Worm (Caenorhabditis elegans) whole organism, mixed stage, embryonic: ENCODE results near the gene Y17D7C.1.

Experiments
- M03D4.4 ChIP-seq: sonication (generic microtip); optimal IDR thresholded peaks from 2 replicates; lab custom pipeline; 2017; ENCODE audit warnings: mild to moderate bottlenecking, missing genetic modification characterization, missing compliant biosample characterization
- bed-3 ChIP-seq: fragments of 200-800 bp; sonication (Bioruptor generic); optimal IDR thresholded peaks from 3 replicates; lab custom pipeline; 2018; ENCODE audit warnings: mild to moderate bottlenecking, missing genetic modification characterization, moderate library complexity, missing compliant biosample characterization
- blmp-1 ChIP-seq: fragments of 150-350 bp; optimal IDR thresholded peaks from 2 replicates; lab custom pipeline; 2014; ENCODE audit warnings: missing biosample characterization, missing genetic modification characterization
- ceh-39 ChIP-seq: fragments of 150-350 bp; optimal IDR thresholded peaks from 2 replicates; lab custom pipeline; 2014; ENCODE audit warnings: missing biosample characterization, missing genetic modification characterization
- ceh-83 ChIP-seq: fragments of 200-800 bp; sonication (Bioruptor generic); optimal IDR thresholded peaks from 2 replicates; lab custom pipeline; 2018; ENCODE audit warnings: mild to moderate bottlenecking, missing genetic modification characterization, missing compliant biosample characterization
- ces-1 ChIP-seq: fragments of 150-350 bp; optimal IDR thresholded peaks from 2 replicates; lab custom pipeline; 2014; ENCODE audit warnings: missing biosample characterization, missing genetic modification reagents, missing genetic modification characterization
- cnd-1 ChIP-seq: fragments of 200-800 bp; sonication (Bioruptor generic); optimal IDR thresholded peaks from 2 replicates; lab custom pipeline; 2018; ENCODE audit warnings: mild to moderate bottlenecking, missing genetic modification characterization, missing compliant biosample characterization
- drap-1 ChIP-seq: fragments of 200-800 bp; sonication (Bioruptor generic); optimal IDR thresholded peaks from 3 replicates; lab custom pipeline; 2018; ENCODE audit warnings: mild to moderate bottlenecking, missing genetic modification characterization, missing compliant biosample characterization
- elt-1 ChIP-seq: sonication (generic microtip); optimal IDR thresholded peaks from 2 replicates; lab custom pipeline; 2017; ENCODE audit warnings: missing genetic modification characterization, mild to moderate bottlenecking, missing compliant biosample characterization, antibody characterized with exemption, moderate library complexity, borderline replicate concordance; ENCODE audit not compliant: insufficient read depth
- elt-3 ChIP-seq: fragments of 150-350 bp; optimal IDR thresholded peaks from 2 replicates; lab custom pipeline; 2014; ENCODE audit warnings: missing biosample characterization, missing genetic modification characterization
- flh-1 ChIP-seq: fragments of 200-800 bp; sonication (Bioruptor generic); optimal IDR thresholded peaks from 2 replicates; lab custom pipeline; 2018; ENCODE audit warnings: mild to moderate bottlenecking, missing genetic modification characterization, moderate library complexity, missing compliant biosample characterization
- ham-2 ChIP-seq: fragments of 200-800 bp; sonication (Bioruptor generic); optimal IDR thresholded peaks from 2 replicates; lab custom pipeline; 2018; ENCODE audit warnings: mild to moderate bottlenecking, missing genetic modification characterization, missing compliant biosample characterization
- hlh-1 ChIP-seq: fragments of 150-350 bp; optimal IDR thresholded peaks from 2 replicates; lab custom pipeline; 2014; ENCODE audit warnings: missing biosample characterization, missing genetic modification reagents, missing genetic modification characterization
- lin-13 ChIP-seq: fragments of 150-350 bp; optimal IDR thresholded peaks from 2 replicates; lab custom pipeline; 2014; ENCODE audit warnings: missing biosample characterization, missing genetic modification characterization
- lin-32 ChIP-seq: fragments of 200-800 bp; sonication (Bioruptor generic); optimal IDR thresholded peaks from 2 replicates; lab custom pipeline; 2018; ENCODE audit warnings: mild to moderate bottlenecking, missing genetic modification characterization, missing compliant biosample characterization
- lsy-2 ChIP-seq: fragments of 150-350 bp; optimal IDR thresholded peaks from 2 replicates; lab custom pipeline; 2014; ENCODE audit warnings: missing biosample characterization, missing genetic modification characterization
- mab-5 ChIP-seq: fragments of 150-350 bp; optimal IDR thresholded peaks from 2 replicates; lab custom pipeline; 2014; ENCODE audit warnings: missing biosample characterization, missing genetic modification characterization
- mep-1 ChIP-seq: fragments of 150-350 bp; optimal IDR thresholded peaks from 2 replicates; lab custom pipeline; 2017; ENCODE audit warnings: missing biosample characterization, missing genetic modification reagents, missing genetic modification characterization, inconsistent platforms
- mls-2 ChIP-seq: sonication (generic microtip); optimal IDR thresholded peaks from 2 replicates; lab custom pipeline; 2016; ENCODE audit warnings: mild to moderate bottlenecking, missing genetic modification characterization, moderate library complexity, missing compliant biosample characterization
- nhr-12 ChIP-seq: fragments of 150-350 bp; optimal IDR thresholded peaks from 2 replicates; lab custom pipeline; 2014; ENCODE audit warnings: missing biosample characterization, missing genetic modification characterization
- nhr-2 ChIP-seq: fragments of 150-350 bp; optimal IDR thresholded peaks from 2 replicates; lab custom pipeline; 2014; ENCODE audit warnings: missing biosample characterization, missing genetic modification characterization
- nhr-237 ChIP-seq: fragments of 150-350 bp; optimal IDR thresholded peaks from 2 replicates; lab custom pipeline; 2014; ENCODE audit warnings: missing biosample characterization, missing genetic modification characterization
- nhr-28 ChIP-seq: fragments of 150-350 bp; optimal IDR thresholded peaks from 2 replicates; lab custom pipeline; 2014; ENCODE audit warnings: missing biosample characterization, missing genetic modification characterization
- nhr-76 ChIP-seq: sonication (generic microtip); optimal IDR thresholded peaks from 2 replicates; lab custom pipeline; 2017; ENCODE audit warnings: missing biosample characterization, missing genetic modification characterization
- pha-4 ChIP-seq: fragments of 150-350 bp; optimal IDR thresholded peaks from 2 replicates; lab custom pipeline; 2018; ENCODE audit warnings: missing biosample characterization, missing genetic modification reagents, missing genetic modification characterization
- sem-2 ChIP-seq: fragments of 200-800 bp; sonication (Bioruptor generic); optimal IDR thresholded peaks from 2 replicates; lab custom pipeline; 2018; ENCODE audit warnings: mild to moderate bottlenecking, missing genetic modification characterization, missing compliant biosample characterization
- snpc-4 ChIP-seq: fragments of 150-350 bp; optimal IDR thresholded peaks from 2 replicates; lab custom pipeline; 2014; ENCODE audit warnings: missing biosample characterization, missing genetic modification characterization
- unc-120 ChIP-seq: sonication (generic microtip); optimal IDR thresholded peaks from 2 replicates; lab custom pipeline; 2017; ENCODE audit warnings: missing genetic modification characterization, missing compliant biosample characterization; ENCODE audit not compliant: poor library complexity, severe bottlenecking
- unc-39 ChIP-seq: fragments of 150-350 bp; optimal IDR thresholded peaks from 2 replicates; lab custom pipeline; 2014; ENCODE audit warnings: missing biosample characterization, missing genetic modification characterization
- unc-62 ChIP-seq: fragments of 150-350 bp; optimal IDR thresholded peaks from 2 replicates; lab custom pipeline; 2014; ENCODE audit warnings: missing biosample characterization, missing genetic modification reagents, missing genetic modification characterization
- ztf-11 ChIP-seq: fragments of 150-350 bp; optimal IDR thresholded peaks from 2 replicates; lab custom pipeline; 2014; ENCODE audit warnings: missing biosample characterization, missing genetic modification characterization

Y17D7C.1 gene

DNA sequence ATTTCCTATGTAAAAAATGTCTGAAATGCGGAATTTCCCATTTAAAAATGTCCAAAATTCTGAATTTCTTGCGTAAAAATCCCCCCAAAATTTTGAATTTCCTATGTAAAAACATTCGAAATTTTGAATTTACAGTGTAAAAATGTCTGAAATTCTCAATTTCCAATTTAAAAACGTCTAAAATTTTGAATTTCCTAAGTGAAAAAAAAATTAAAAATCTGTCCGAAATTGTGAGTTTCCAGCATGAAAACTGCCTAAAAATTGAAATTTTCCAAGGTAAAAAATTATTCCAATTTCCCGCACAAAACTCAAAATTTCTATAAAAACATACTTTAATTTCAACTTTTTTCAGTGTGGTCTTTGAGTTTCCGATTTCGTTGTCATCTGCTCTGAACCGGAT is 15.5 kb downstream of the Y17D7C.1 start:
- TF ChIP-seq elt-3 (tag; lab: Kevin White, UChicago) (no peak), nhr-28 (tag; lab: Kevin White, UChicago) (no peak), ceh-39 (no peak), elt-1 (tag; lab: Kevin White, UChicago) (no peak), nhr-76 (tag; lab: Kevin White, UChicago) (no peak), nhr-237 (tag; lab: Kevin White, UChicago) (no peak), cnd-1 (tag; lab: Kevin White, UChicago) (no peak), pha-4 (tag; lab: Kevin White, UChicago) (no peak), nhr-2 (tag; lab: Kevin White, UChicago) (no peak), hlh-1 (tag; lab: Kevin White, UChicago) (no peak), mls-2 (tag; lab: Kevin White, UChicago) (no peak), unc-120 (tag; lab: Kevin White, UChicago) (no peak), snpc-4 (tag; lab: Kevin White, UChicago) (no peak), ham-2 (no peak), lin-13 (tag; lab: Kevin White, UChicago) (no peak), ceh-83 (GFP tag; lab: Kevin White, UChicago) (no peak), lin-32 (no peak), unc-39 (tag; lab: Kevin White, UChicago) (no peak), ces-1 (GFP tag; lab: Kevin White, UChicago) (no peak), sem-2 (GFP tag; lab: Kevin White, UChicago) (no peak)
- TF ChIP-seq, all 35 proteins: peak for 0

DNA sequence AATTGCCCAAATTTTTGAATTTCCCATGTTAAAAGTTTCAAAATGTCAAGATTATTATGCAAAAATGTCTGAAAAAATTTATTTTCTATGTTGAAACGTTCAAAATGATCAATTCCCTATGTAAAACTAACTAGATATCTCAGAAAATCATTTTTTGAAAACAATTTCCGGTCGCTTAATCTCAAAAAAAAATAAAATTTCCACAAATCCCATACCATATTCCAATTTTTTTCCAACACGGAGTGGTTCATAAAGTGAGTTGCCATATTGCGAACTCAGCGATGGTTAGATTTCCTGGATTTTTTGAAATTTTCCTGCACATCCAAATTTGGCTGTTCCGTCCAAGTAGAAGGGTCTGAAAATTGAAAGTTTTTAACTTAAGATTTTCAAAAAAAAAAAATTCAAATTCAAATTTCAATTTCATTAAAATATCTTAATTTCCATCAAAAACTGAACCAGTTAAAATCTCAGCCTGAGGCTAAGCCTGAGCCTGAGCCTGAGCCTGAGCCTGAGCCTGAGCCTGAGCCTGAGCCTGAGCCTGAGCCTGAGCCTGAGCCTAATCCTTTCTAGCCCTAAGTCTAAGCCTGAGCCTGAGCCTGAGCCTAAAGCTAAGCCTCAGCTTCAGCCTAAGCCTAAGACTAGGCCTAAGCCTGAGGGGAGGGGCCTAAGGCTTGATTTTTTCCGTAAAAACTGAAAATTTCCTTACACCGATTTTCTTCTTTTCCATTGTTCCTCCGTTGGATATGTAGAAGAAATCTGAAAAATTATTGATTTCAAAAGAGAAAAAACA is 16.3 kb downstream of the Y17D7C.1 start:
- TF ChIP-seq nhr-28 (tag; lab: Kevin White, UChicago): no peak
- no peak for TF ChIP-seq unc-62 (GFP tag; lab: Kevin White, UChicago)
- no peak for TF ChIP-seq unc-39 (tag; lab: Kevin White, UChicago)
- no peak for TF ChIP-seq nhr-2 (tag; lab: Kevin White, UChicago)
- no peak for TF ChIP-seq pha-4 (tag; lab: Kevin White, UChicago)
- no peak for TF ChIP-seq mab-5 (tag; lab: Kevin White, UChicago)
- TF ChIP-seq mep-1 (tag; lab: Kevin White, UChicago): no peak
- TF ChIP-seq blmp-1 (tag; lab: Kevin White, UChicago): no peak
- no peak for TF ChIP-seq nhr-12 (tag; lab: Kevin White, UChicago)
- no peak for TF ChIP-seq M03D4.4 (tag; lab: Kevin White, UChicago)
- TF ChIP-seq nhr-76 (tag; lab: Kevin White, UChicago): no peak
- TF ChIP-seq ham-2: no peak
- no peak for TF ChIP-seq nhr-237 (tag; lab: Kevin White, UChicago)

DNA sequence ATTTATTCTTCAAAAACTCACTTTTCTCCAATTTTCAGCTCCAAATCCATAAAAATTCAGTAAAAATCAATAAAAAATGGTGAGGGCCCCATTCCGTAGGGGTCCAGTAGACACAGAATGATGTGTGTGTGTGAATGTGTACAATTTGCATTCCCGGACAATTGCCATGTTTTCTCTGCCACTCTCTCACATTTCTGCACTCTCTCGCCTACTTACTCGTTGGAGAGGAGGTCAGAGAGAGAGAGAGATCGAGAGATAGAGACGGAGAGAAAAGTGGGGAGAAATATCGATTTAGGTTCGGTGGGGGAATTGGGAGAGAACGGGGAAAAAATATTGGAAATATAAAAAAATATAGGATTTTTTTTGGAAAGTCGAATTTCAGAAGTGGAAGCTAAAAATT is 17.2 kb downstream of the Y17D7C.1 start:
- TF ChIP-seq drap-1 (GFP tag; lab: Kevin White, UChicago): no peak
- TF ChIP-seq cnd-1 (tag; lab: Kevin White, UChicago): peak; percentile 50
- peak; percentile 52 for TF ChIP-seq unc-120 (tag; lab: Kevin White, UChicago)
- TF ChIP-seq snpc-4 (tag; lab: Kevin White, UChicago): no peak
- no peak for TF ChIP-seq ham-2
- TF ChIP-seq lsy-2 (tag; lab: Kevin White, UChicago): peak; percentile 89
- TF ChIP-seq elt-1 (tag; lab: Kevin White, UChicago): no peak
- peak; percentile 83 for TF ChIP-seq unc-62 (GFP tag; lab: Kevin White, UChicago)
- peak; percentile 3 for TF ChIP-seq lin-32
- TF ChIP-seq ceh-39: peak; percentile 99
- peak; percentile 97 for TF ChIP-seq pha-4 (tag; lab: Kevin White, UChicago)
- TF ChIP-seq nhr-28 (tag; lab: Kevin White, UChicago): no peak
- no peak for TF ChIP-seq bed-3
- TF ChIP-seq nhr-237 (tag; lab: Kevin White, UChicago): peak; percentile 93
- peak; percentile 92 for TF ChIP-seq hlh-1 (tag; lab: Kevin White, UChicago)
- peak; percentile 24 for TF ChIP-seq mls-2 (tag; lab: Kevin White, UChicago)
- peak; percentile 80 for TF ChIP-seq mep-1 (tag; lab: Kevin White, UChicago)
- TF ChIP-seq unc-39 (tag; lab: Kevin White, UChicago): no peak
- peak; percentile 22 for TF ChIP-seq ztf-11 (tag; lab: Kevin White, UChicago)
- peak; percentile 96 for TF ChIP-seq ces-1 (GFP tag; lab: Kevin White, UChicago)
- peak; percentile 83 for TF ChIP-seq nhr-2 (tag; lab: Kevin White, UChicago)
- TF ChIP-seq nhr-76 (tag; lab: Kevin White, UChicago): no peak
- no peak for TF ChIP-seq nhr-12 (tag; lab: Kevin White, UChicago)
- no peak for TF ChIP-seq flh-1 (GFP tag; lab: Kevin White, UChicago)
- TF ChIP-seq elt-3 (tag; lab: Kevin White, UChicago): peak; percentile 13
- peak; percentile 86 for TF ChIP-seq mab-5 (tag; lab: Kevin White, UChicago)
- no peak for TF ChIP-seq M03D4.4 (tag; lab: Kevin White, UChicago)
- TF ChIP-seq lin-13 (tag; lab: Kevin White, UChicago): peak; percentile 86
- TF ChIP-seq sem-2 (GFP tag; lab: Kevin White, UChicago): no peak
